Fruit fly (Drosophila melanogaster) whole organism, larva: Measurements from ENCODE around the gene Ccp84Af.

Source experiments
- noc ChIP-seq: fragments of 200-800 bp; sonication (Bioruptor generic); optimal IDR thresholded peaks from 3 replicates; lab custom pipeline; 2019; ENCODE audit warnings: missing biosample characterization, mild to moderate bottlenecking, missing genetic modification characterization, moderate library complexity

The Ccp84Af gene

DNA sequence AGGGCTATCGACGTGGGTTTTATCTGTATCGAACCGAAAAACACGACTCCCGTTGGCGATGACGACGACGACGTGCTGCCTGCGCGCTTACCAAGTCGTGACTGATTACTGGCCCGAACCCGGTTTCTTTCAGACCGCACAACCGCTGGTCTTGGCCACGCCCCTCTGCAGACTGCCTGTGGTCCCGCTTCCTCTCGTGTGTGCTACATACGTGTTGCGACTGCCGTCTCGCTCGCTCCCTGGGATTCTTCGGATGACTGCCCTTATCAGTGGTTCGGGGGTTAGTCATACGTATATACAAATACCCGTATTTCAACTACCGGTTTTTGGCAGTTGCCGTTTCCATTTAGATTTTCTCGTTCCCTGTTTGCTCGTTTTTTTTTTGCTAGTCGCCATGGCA, 11.6 kb downstream of the Ccp84Af start, which contains the start of gene lab:
Gene lab (minus strand): TSS at position 111 of the 400 bp plus-strand sequence.
- no peak for TF ChIP-seq noc (tag; lab: Kevin White, UChicago)

DNA sequence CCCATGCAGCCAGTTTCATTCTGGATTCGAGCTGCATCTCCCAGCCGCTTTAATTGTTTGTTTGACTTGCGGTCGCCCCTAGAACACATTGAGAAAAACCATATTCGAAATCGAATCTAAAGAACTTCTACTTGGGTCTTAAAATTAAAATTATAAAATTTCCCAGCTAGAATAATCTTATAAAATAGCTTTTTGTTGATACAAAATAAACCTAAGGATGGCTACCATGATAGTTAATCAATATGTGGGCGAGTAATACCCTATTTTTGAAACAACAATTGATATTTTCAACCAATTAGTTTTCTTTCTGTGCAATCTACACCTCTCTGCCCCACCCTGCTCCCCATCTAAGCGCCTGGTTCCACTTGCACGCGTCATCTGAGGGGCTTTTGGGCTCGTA, 15.5 kb downstream of the Ccp84Af start:
- TF ChIP-seq noc (tag; lab: Kevin White, UChicago), result no peak

DNA sequence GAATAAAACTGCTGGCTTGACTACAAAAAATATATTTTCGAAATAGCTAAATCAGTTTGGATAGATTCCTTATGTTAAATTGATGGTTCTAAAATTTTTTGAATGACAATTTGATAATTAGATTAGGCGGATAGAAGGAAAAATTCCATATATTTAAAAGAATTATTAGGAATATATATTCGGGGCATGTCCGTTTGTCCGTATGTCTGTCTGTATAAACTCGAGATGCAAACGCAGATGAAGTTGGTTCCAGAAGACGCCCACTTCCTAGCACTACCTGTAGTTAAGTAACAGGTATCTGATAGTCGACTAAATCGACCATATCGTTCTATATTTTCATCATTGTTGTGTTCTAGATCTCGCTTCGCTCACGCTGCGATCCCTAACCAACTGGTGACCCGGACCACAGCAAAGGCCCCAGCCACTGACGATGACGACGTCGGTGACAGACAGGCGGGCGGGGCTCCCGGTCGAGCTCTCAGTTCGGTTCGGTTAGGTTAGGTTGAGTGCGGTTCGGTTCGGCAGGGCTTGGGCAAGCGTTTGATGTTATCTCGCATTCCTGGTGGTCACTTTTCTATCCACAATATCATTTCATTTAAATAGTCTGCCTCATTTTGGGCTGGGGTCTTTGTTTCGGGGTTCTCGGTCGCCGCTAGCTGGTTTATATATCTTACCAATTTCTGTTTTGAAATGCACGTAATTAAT, 17.6 kb downstream of the Ccp84Af start:
- no peak for TF ChIP-seq noc (tag; lab: Kevin White, UChicago)

DNA sequence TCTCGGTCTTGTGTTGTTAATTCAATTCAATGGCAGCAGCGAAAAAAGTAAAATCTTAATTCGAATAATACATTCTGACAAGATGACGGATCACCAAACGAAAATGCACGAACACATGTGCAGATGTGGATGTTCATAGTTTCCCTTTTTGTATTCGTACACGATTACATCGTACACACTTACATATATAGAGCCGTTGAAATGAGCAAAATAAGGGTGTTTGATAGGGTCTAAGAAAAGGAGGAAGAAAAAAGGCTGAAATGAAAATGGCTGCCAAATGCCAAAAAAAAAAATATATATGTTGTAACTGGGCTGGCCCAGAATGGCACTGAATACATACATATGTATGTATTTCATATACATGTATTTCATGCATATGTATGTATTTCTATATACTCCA, 21.8 kb downstream of the Ccp84Af start:
- TF ChIP-seq noc (tag; lab: Kevin White, UChicago), result no peak

DNA sequence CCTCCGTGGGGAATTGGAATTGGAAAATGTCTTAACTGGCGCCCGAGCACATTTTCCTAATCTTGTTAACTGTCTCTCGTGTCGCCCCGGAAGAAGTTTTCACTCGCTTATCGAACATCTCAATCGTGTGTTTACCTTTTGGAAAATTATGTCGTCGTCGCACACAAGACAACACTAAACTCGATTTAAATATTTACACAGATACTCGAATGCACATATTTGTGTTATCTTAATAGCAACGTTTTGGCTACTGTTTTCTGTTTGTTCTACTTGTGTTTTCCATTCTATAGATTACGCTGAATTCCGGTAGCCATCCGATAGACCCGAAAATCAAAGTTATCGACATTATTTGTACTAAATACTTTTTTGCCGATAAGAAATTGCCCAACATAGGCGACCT, 22.8 kb downstream of the Ccp84Af start:
- no peak for TF ChIP-seq noc (tag; lab: Kevin White, UChicago)

DNA sequence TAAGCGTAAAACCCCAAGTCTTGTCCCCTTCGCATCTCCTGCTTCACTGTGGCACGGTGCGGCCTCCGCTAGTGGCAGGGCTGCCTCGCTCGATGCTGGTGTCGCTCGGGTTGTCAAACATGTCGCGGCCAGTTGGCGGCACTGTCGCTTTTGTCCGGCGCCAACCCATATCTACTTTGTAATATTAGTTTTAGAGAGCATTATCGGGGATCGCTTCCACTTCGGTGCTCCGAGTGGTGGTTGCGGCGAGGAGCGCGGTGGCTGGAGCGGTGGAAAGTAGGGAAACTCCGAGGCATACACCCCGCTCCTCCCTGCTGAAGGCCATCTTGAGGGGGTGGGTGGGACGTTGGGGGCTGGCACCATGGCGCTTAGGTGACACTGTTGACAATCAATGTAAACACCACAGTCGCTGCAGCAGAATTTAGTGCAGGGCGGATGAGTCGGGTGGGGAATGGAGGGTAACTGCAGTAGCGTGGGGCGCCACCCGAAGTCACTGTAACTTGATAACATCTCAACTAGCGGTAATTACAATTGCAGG, 24.9 kb downstream of the Ccp84Af start:
- TF ChIP-seq noc (tag; lab: Kevin White, UChicago), result no peak

DNA sequence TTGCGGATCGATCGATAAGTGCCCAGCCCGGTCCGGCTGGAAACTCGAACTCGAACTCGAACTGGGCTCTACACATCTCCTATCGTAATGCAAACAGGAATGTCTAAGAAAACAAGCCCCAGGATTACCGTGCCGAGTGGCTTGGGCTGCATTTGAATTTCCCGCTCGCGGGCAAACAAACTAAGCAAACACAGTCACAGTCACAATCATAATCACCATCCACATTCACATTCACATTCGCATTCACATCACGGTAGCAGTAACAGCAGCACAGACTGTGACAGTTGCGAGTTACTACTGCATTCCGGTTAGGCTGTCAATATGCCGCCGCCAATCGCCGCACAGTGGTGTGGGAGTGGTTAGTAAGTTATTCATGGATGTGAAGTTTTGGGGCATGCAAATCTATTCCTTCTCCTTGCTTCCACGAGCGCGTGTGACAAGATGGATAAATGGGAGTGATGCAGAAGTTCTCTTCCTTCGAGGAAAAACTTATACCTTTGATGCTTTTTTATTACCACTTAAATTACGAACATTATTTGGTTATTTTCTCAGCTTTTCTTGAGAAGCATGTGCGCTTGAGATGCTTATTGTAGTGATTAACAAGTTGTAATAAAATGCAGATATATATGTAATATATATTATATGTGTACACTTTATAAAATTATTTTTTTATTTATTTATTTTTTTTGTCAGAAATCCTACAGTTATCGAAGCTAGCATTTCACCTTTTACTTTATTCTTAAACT, 25.5 kb downstream of the Ccp84Af start:
- no peak for TF ChIP-seq noc (tag; lab: Kevin White, UChicago)

DNA sequence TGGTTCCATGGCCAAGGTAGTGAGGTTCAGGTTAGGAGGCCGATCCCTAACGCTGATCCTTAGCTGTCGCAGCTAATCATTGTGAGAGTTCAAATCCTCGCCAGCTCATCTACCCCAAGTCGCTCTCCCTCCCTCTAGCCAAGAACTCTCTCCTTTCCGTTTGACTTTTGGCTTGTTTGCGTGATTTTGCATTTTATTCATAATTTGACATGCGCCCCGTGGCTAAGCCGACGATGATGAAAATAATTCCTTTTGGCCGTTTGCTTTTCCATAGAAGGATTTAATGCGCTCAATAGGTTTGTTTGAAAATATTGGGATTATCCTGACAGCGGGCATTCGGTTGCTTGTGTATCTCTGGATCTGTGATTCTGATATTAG, 26.8 kb downstream of the Ccp84Af start:
- no peak for TF ChIP-seq noc (tag; lab: Kevin White, UChicago)

DNA sequence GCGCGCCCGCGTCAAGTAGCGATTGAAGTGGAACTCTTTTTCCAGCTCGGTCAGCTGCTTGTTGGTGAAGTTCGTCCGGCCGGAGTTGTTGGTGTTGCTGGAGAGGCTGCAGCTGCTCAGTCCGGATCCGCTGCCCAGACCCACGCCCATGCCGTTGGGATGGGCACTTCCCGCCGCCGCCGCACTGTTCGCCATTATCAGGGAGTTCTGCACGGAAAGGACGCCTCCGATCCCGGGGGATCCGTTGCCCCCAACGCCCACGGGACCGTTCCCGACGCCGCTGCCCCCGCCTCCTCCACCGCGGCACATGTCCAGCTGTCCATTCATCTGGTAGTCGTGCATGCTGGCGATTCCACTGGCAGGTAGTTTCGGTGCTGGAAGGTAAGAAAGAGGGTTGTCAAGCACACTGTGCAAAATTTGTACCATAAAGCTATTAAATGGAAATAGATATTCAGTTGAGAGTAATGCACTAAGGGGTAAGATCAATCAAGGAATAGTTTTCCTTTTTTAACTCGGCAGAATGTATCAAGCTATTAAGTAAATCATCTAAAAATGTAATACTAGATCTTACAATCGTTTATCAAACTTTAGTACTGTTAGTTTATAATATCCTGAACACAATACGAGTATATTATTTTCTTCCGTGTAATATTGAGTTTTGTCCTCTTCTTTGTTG, 27.3 kb downstream of the Ccp84Af start:
- no peak for TF ChIP-seq noc (tag; lab: Kevin White, UChicago)

DNA sequence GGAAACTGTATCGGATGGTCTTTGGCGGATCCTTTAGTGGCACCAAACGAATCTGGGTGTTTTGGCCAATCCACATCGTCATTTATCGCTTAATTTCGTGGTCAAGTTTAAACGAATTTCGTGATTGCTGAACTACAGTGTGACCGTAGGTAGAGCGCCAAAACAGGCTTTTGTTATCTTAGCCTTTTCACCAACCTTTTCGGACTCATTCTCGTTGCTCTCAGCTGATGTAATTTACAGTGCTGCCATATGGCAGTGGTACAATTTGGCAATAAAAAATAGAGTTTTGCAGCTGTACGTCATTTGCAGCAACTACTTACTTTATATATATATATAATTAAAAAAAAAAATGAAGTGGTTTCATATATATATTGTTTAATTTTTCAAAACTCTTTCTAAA, 30.1 kb downstream of the Ccp84Af start, which contains the start of gene agt:
Gene agt (minus strand): TSS at position 160 of the 400 bp plus-strand sequence.
- TF ChIP-seq noc (tag; lab: Kevin White, UChicago), result no peak

DNA sequence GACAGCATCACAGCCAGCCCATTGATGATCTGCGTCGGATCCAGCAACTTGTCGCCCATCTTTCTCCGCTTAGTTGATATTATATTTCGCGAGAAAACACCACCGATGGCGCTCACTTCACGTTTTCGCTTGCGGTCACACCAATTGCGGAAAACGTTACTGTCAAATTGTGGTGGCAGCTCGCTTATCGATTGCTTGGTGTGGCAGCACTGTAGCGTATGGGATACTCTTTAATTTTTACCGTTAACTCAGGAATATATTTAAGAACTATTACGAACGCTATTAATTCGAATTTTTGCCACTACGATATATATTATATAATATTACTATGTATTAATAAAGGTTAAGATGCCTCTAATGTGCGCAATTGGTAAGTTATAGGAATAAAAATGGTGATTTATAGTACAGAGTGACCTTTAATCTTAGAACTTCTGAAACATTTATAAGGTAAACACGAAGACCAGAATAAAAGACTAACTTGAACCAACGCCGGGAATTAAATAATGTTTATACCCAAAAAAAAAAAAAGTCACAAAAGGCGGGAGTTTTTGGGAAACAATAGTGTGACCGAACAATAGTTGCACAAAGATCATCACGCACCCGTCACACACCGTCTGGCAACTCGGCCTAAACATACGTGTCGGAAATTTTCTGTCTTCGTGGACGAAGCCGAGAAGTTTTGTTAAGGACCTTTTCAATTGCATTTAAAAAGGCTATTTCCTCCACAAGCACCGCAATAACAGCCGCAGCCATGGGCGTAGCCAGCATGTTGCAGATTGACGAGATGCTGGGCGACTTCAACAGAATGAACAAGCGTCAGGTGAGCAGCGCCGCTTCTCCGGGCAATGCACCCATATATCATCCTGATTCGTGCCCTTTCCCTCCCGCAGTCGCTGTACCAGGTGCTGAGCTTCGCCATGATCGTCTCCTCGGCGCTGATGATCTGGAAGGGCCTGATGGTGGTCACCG, 32.5 kb downstream of the Ccp84Af start, which contains the start of the genes CG1307 and twr:
Gene CG1307 (minus strand): TSS at position 165 of the 969 bp plus-strand sequence.
Gene twr (plus strand): TSS at position 605 of the 969 bp plus-strand sequence.
- TF ChIP-seq noc (tag; lab: Kevin White, UChicago), result no peak

DNA sequence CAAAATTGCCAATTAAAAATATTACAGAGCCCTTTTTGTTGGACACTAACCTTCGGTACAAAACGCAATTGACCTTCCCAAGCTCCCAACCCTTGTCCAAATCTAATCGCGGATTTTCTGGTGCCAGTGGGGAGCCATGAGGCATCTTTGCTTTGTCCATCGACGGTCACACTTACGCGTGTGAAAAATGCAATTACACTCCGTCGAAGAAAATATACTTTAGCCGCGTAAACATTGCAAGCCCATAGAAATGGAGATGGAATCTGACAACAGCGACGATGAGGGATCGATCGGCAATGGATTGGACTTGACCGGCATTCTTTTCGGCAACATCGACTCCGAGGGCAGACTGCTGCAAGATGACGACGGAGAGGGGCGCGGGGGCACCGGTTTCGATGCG, 43.3 kb downstream of the Ccp84Af start, which contains the start of gene Taf1:
Gene Taf1 (plus strand): TSS at position 150 of the 400 bp plus-strand sequence.
- TF ChIP-seq noc (tag; lab: Kevin White, UChicago), result no peak

DNA sequence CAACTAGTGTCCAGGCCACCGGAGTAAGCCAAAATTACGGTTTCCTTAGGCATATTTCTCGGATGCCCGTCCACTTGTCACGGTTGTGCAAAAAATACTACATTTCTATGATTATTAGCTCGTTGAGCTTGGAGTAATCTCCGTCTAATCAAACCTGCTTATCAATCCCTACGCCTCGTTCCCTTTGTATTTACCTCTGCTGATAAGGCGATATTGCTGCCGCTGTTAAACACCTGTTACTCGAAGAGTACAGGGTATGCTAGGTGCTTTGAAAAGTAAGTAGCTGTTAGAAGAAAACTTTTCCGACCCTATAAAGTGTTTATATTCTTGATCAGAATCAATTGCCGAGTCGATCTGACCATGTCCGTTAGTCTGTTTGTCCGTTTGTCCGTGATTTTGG, 45.7 kb downstream of the Ccp84Af start, which contains the start of gene Ass:
Gene Ass (minus strand): TSS at position 101 of the 400 bp plus-strand sequence.
- TF ChIP-seq noc (tag; lab: Kevin White, UChicago), result no peak

DNA sequence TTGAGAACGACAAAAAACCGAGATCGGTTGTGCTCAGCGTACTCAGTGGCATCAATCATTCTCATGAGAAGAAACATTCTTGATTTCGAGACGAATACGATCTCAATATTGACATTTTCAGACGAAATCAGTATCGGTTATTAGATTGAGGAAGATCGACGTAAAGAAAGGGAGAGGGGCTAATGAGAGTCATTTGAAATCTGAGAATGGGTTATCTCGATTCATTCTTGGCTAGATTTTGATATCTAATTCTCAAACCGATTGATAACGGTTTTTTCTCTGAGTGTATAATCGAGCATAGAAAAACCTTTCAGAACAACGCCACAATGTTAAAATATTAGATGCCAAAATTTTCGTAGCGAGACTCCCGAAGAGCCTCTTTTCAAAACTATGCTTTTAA, 49.1 kb downstream of the Ccp84Af start, which contains the start of gene CG31286:
Gene CG31286 (plus strand): TSS at position 301 of the 400 bp plus-strand sequence.
- no peak for TF ChIP-seq noc (tag; lab: Kevin White, UChicago)
